Worm (Caenorhabditis elegans) whole organism, L1 larva: ENCODE measurements around the gene T07D3.9.

Experiments
- aly-2 ChIP-seq: fragments of 150-350 bp; optimal IDR thresholded peaks from 2 replicates; lab custom pipeline; 2014; ENCODE audit warnings: missing biosample characterization, missing genetic modification characterization
- blmp-1 ChIP-seq: fragments of 150-350 bp; optimal IDR thresholded peaks from 2 replicates; lab custom pipeline; 2014; ENCODE audit warnings: missing biosample characterization, missing genetic modification characterization
- dpl-1 ChIP-seq, 3 experiments: fragments of 150-350 bp in 2 of 3; sonication (generic microtip) in 1 of 3; optimal IDR thresholded peaks; 2 replicates each; lab custom pipeline; 2014 to 2017; ENCODE audit warnings: missing biosample characterization in 3 of 3, missing genetic modification characterization in 3 of 3, missing genetic modification reagents in 3 of 3
- efl-3 ChIP-seq: fragments of 200-800 bp; sonication (Bioruptor generic); optimal IDR thresholded peaks from 2 replicates; lab custom pipeline; 2018; ENCODE audit warnings: mild to moderate bottlenecking, missing genetic modification characterization, missing compliant biosample characterization
- fkh-4 ChIP-seq: sonication (generic microtip); optimal IDR thresholded peaks from 2 replicates; lab custom pipeline; 2016; ENCODE audit warnings: missing compliant biosample characterization, missing genetic modification characterization, borderline replicate concordance
- fos-1 ChIP-seq: fragments of 150-350 bp; optimal IDR thresholded peaks from 2 replicates; lab custom pipeline; 2014; ENCODE audit warnings: missing biosample characterization, missing genetic modification characterization
- jun-1 ChIP-seq: fragments of 150-350 bp; optimal IDR thresholded peaks from 2 replicates; lab custom pipeline; 2014; ENCODE audit warnings: missing biosample characterization, missing genetic modification reagents, missing genetic modification characterization
- mdl-1 ChIP-seq, 2 experiments: fragments of 150-350 bp; optimal IDR thresholded peaks; 2 replicates each; lab custom pipeline; 2014 to 2017; ENCODE audit warnings: missing biosample characterization in 2 of 2, missing genetic modification characterization in 2 of 2, inconsistent platforms in 1 of 2
- nhr-47 ChIP-seq: sonication (generic microtip); optimal IDR thresholded peaks from 2 replicates; lab custom pipeline; 2016; ENCODE audit warnings: mild to moderate bottlenecking, missing genetic modification characterization, moderate library complexity, missing compliant biosample characterization
- nhr-90 ChIP-seq: sonication (generic microtip); optimal IDR thresholded peaks from 2 replicates; lab custom pipeline; 2016; ENCODE audit warnings: mild to moderate bottlenecking, missing genetic modification characterization, missing compliant biosample characterization; ENCODE audit not compliant: poor library complexity
- unc-130 ChIP-seq: fragments of 150-350 bp; optimal IDR thresholded peaks from 2 replicates; lab custom pipeline; 2017; ENCODE audit warnings: missing biosample characterization, missing genetic modification characterization, inconsistent platforms
- unc-62 ChIP-seq: fragments of 150-350 bp; optimal IDR thresholded peaks from 2 replicates; lab custom pipeline; 2014; ENCODE audit warnings: missing biosample characterization, missing genetic modification reagents, missing genetic modification characterization
- xbp-1 ChIP-seq: sonication (generic microtip); optimal IDR thresholded peaks from 2 replicates; lab custom pipeline; 2016; ENCODE audit warnings: missing genetic modification characterization, missing compliant biosample characterization
- zag-1 ChIP-seq: fragments of 150-350 bp; optimal IDR thresholded peaks from 2 replicates; lab custom pipeline; 2014; ENCODE audit warnings: missing biosample characterization, missing genetic modification characterization

DNA sequence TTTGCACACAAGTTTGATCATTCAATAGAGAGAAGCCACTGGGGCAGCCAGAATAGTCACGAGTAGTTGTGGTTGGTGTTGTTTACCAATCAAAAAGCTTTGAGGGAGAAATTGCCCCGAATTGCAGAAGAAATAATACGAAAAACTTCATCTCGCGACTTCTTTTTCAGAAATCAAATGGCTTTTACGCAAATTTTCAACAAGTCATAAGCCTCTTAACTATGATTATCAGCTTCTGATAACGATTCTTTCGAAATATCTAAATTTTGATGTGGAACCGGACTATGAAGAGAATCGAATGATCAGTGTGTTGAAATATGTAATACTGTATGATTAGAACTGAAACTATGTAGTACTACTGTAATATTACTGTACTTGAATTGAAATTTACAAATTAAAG lies 19.6 kb upstream of the T07D3.9 start:
- TF ChIP-seq xbp-1 (tag; lab: Kevin White, UChicago) (no peak), fos-1 (tag; lab: Kevin White, UChicago) (no peak), efl-3 (GFP tag; lab: Kevin White, UChicago) (no peak), unc-62 (GFP tag; lab: Kevin White, UChicago) (no peak), blmp-1 (tag; lab: Kevin White, UChicago) (no peak), mdl-1 (tag; optimal IDR thresholded peaks at IDR 0.05; lab: Kevin White, UChicago) (no peak), nhr-47 (tag; lab: Kevin White, UChicago) (no peak), fkh-4 (tag; lab: Kevin White, UChicago) (no peak), dpl-1 (GFP tag; optimal IDR thresholded peaks at IDR 0.05; lab: Kevin White, UChicago) (no peak), aly-2 (tag; lab: Kevin White, UChicago) (no peak), nhr-90 (tag; lab: Kevin White, UChicago) (no peak), jun-1 (tag; lab: Kevin White, UChicago) (no peak), unc-130 (tag; lab: Kevin White, UChicago) (no peak), zag-1 (tag; lab: Kevin White, UChicago) (no peak)
